Fruit fly (Drosophila melanogaster) whole organism, pupa: ENCODE measurements around the gene CG5167.

Source experiments
- CG10348 ChIP-seq: fragments of 200-800 bp; sonication (Bioruptor generic); IDR thresholded peaks from 2 replicates; pipeline ENCODE4 v1.3.6; 2022; ENCODE audit warnings: missing biosample characterization, missing genetic modification characterization
- CG12605 ChIP-seq: fragments of 200-800 bp; sonication (Bioruptor generic); IDR thresholded peaks from 2 replicates; pipeline ENCODE4 v1.3.6; 2022; ENCODE audit warnings: missing biosample characterization, missing genetic modification characterization
- CG13204 ChIP-seq: fragments of 200-800 bp; sonication (Bioruptor generic); optimal IDR thresholded peaks from 2 replicates; lab custom pipeline; 2018; ENCODE audit warnings: missing biosample characterization, mild to moderate bottlenecking, missing genetic modification characterization, moderate library complexity
- CG14655 ChIP-seq: fragments of 200-800 bp; sonication (Bioruptor generic); optimal IDR thresholded peaks from 3 replicates; lab custom pipeline; 2017; ENCODE audit warnings: mild to moderate bottlenecking, missing biosample characterization, missing genetic modification reagents, missing genetic modification characterization
- CG15710 ChIP-seq: fragments of 200-800 bp; sonication (Bioruptor generic); optimal IDR thresholded peaks from 2 replicates; lab custom pipeline; 2018; ENCODE audit warnings: missing biosample characterization, mild to moderate bottlenecking, missing genetic modification characterization, moderate library complexity
- CG17806 ChIP-seq: fragments of 200-800 bp; sonication (Bioruptor generic); optimal IDR thresholded peaks from 2 replicates; lab custom pipeline; 2018; ENCODE audit warnings: missing biosample characterization, mild to moderate bottlenecking, missing genetic modification characterization, moderate library complexity
- CG32121 ChIP-seq: fragments of 200-800 bp; sonication (Bioruptor generic); IDR thresholded peaks from 2 replicates; pipeline ENCODE4 v1.3.6; 2022; ENCODE audit warnings: missing biosample characterization, missing genetic modification characterization
- CG34367 ChIP-seq: fragments of 200-800 bp; sonication (Bioruptor generic); optimal IDR thresholded peaks from 2 replicates; lab custom pipeline; 2018; ENCODE audit warnings: missing biosample characterization, mild to moderate bottlenecking, missing genetic modification characterization
- CG4496 ChIP-seq: fragments of 200-800 bp; sonication (Bioruptor generic); IDR thresholded peaks from 3 replicates; pipeline ENCODE4 v1.3.6; 2022; ENCODE audit warnings: missing biosample characterization, missing genetic modification characterization
- CG8159 ChIP-seq: fragments of 200-800 bp; sonication (Bioruptor generic); optimal IDR thresholded peaks from 3 replicates; lab custom pipeline; 2018; ENCODE audit warnings: missing biosample characterization, mild to moderate bottlenecking, missing genetic modification characterization, moderate library complexity
- CG8301 ChIP-seq: fragments of 200-800 bp; sonication (Bioruptor generic); optimal IDR thresholded peaks from 2 replicates; lab custom pipeline; 2018; ENCODE audit warnings: missing biosample characterization, mild to moderate bottlenecking, missing genetic modification characterization
- CG9948 ChIP-seq: fragments of 200-800 bp; sonication (Bioruptor generic); optimal IDR thresholded peaks from 2 replicates; lab custom pipeline; 2018; ENCODE audit warnings: missing biosample characterization, mild to moderate bottlenecking, missing genetic modification characterization, moderate library complexity
- D1 ChIP-seq: fragments of 200-800 bp; sonication (Bioruptor generic); optimal IDR thresholded peaks from 2 replicates; lab custom pipeline; 2018; ENCODE audit warnings: missing biosample characterization, mild to moderate bottlenecking, missing genetic modification characterization, moderate library complexity
- EcR ChIP-seq: fragments of 200-800 bp; sonication (Bioruptor generic); optimal IDR thresholded peaks from 3 replicates; lab custom pipeline; 2019; ENCODE audit warnings: missing biosample characterization, missing genetic modification characterization, mild to moderate bottlenecking, moderate library complexity, missing genetic modification reagents
- Ets98B ChIP-seq: fragments of 200-800 bp; sonication (Bioruptor generic); IDR thresholded peaks from 2 replicates; pipeline ENCODE4 v1.3.6; 2022; ENCODE audit warnings: missing biosample characterization, missing genetic modification characterization
- Pif1A ChIP-seq: fragments of 200-800 bp; sonication (Bioruptor generic); optimal IDR thresholded peaks from 3 replicates; lab custom pipeline; 2016; ENCODE audit warnings: missing biosample characterization, missing genetic modification characterization
- Pif1B ChIP-seq: fragments of 200-800 bp; sonication (Bioruptor generic); optimal IDR thresholded peaks from 3 replicates; lab custom pipeline; 2016; ENCODE audit warnings: missing biosample characterization, missing genetic modification characterization
- Snoo ChIP-seq: fragments of 200-800 bp; sonication (Bioruptor generic); optimal IDR thresholded peaks from 3 replicates; lab custom pipeline; 2017; ENCODE audit warnings: missing biosample characterization, mild to moderate bottlenecking, missing genetic modification characterization, inconsistent platforms
- fd96Ca ChIP-seq: fragments of 200-800 bp; sonication (Bioruptor generic); IDR thresholded peaks from 3 replicates; pipeline ENCODE4 v1.3.6; 2022; ENCODE audit warnings: missing biosample characterization, missing genetic modification characterization
- gl ChIP-seq: fragments of 200-800 bp; sonication (Bioruptor generic); optimal IDR thresholded peaks from 2 replicates; lab custom pipeline; 2018; ENCODE audit warnings: missing biosample characterization, mild to moderate bottlenecking, missing genetic modification characterization
- rn ChIP-seq: fragments of 200-800 bp; sonication (Bioruptor generic); IDR thresholded peaks from 2 replicates; pipeline ENCODE4 v1.3.6; 2022; ENCODE audit warnings: missing biosample characterization, missing genetic modification characterization

The CG5167 gene

dm6 chr3R:12422379-12422975, 16.1 kb downstream of the CG5167 start, which contains the start of the genes Scgbeta and CG17202:
Gene Scgbeta (minus strand): TSS chr3R:12422429.
Gene CG17202 (plus strand): TSS chr3R:12422768.
- no peak for TF ChIP-seq CG15710 (tag; lab: Kevin White, UChicago)
- TF ChIP-seq CG32121 (GFP tag; lab: Robert Waterston, UW): no peak
- peak; percentile 22; the same call in 1 of the 2 replicates for TF ChIP-seq Ets98B (GFP tag; lab: Robert Waterston, UW)
- no peak for TF ChIP-seq CG14655
- TF ChIP-seq CG8301: no peak
- no peak for TF ChIP-seq CG8159

- TF ChIP-seq EcR (GFP tag; lab: Kevin White, UChicago): peak; percentile 2
- TF ChIP-seq Ets98B (GFP tag; lab: Robert Waterston, UW): no peak
Observed at dm6 chr3R:12423997-12424396, 17.7 kb downstream of the CG5167 start.

dm6 chr3R:12425510-12426309, 19.4 kb downstream of the CG5167 start, which contains the start of gene Pp1-87B:
Gene Pp1-87B (minus strand): TSS chr3R:12425917.
- TF ChIP-seq CG8301: no peak
- no peak for TF ChIP-seq CG14655
- TF ChIP-seq Snoo (tag; lab: Kevin White, UChicago): peak; percentile 31
- peak; percentile 10 for TF ChIP-seq CG15710 (tag; lab: Kevin White, UChicago)
- no peak for TF ChIP-seq fd96Ca

dm6 chr3R:12426310-12426653, 19.9 kb downstream of the CG5167 start, which contains the start of gene NANS:
Gene NANS (plus strand): TSS chr3R:12426578.
- TF ChIP-seq gl (tag; lab: Kevin White, UChicago) (no peak), Ets98B (GFP tag; lab: Robert Waterston, UW) (no peak), CG8301 (no peak), CG9948 (tag; lab: Kevin White, UChicago) (no peak), CG8159 (no peak), fd96Ca (no peak), rn (no peak), CG15710 (tag; lab: Kevin White, UChicago) (no peak), CG4496 (GFP tag; lab: Robert Waterston, UW) (no peak), Pif1A (GFP tag; lab: Kevin White, UChicago) (no peak), CG14655 (no peak), CG17806 (tag; lab: Kevin White, UChicago) (no peak), CG10348 (no peak), D1 (tag; lab: Kevin White, UChicago) (no peak), Pif1B (no peak), CG32121 (GFP tag; lab: Robert Waterston, UW) (no peak), CG13204 (GFP tag; lab: Kevin White, UChicago) (no peak), CG12605 (no peak), EcR (GFP tag; lab: Kevin White, UChicago) (no peak)

- no peak for TF ChIP-seq CG12605
Observed at dm6 chr3R:12429120-12429610, 22.8 kb downstream of the CG5167 start, which contains the start of the genes CG5641 and CG5245. Gene CG5641 (minus strand): TSS chr3R:12429282. Gene CG5245 (plus strand): TSS chr3R:12429560.

- TF ChIP-seq gl (tag; lab: Kevin White, UChicago) (no peak), CG10348 (no peak), CG15710 (tag; lab: Kevin White, UChicago) (peak; percentile 9), CG14655 (no peak), CG9948 (tag; lab: Kevin White, UChicago) (peak; percentile 16)
Observed at dm6 chr3R:12431030-12431489, 24.7 kb downstream of the CG5167 start, which contains the start of gene Prosalpha2. Gene Prosalpha2 (plus strand): TSS chr3R:12431321.

- TF ChIP-seq CG9948 (tag; lab: Kevin White, UChicago) (peak; percentile 41), CG15710 (tag; lab: Kevin White, UChicago) (peak; percentile 63), CG32121 (GFP tag; lab: Robert Waterston, UW) (0 out of 2 replicates have a peak, but pooled peaks have one; percentile 29), CG14655 (no peak), CG12605 (no peak), Pif1A (GFP tag; lab: Kevin White, UChicago) (no peak), EcR (GFP tag; lab: Kevin White, UChicago) (no peak), CG4496 (GFP tag; lab: Robert Waterston, UW) (no peak), CG10348 (no peak), Snoo (tag; lab: Kevin White, UChicago) (peak; percentile 32), CG8301 (no peak), rn (no peak), gl (tag; lab: Kevin White, UChicago) (no peak), CG13204 (GFP tag; lab: Kevin White, UChicago) (no peak), Ets98B (GFP tag; lab: Robert Waterston, UW) (no peak), CG17806 (tag; lab: Kevin White, UChicago) (peak; percentile 35), fd96Ca (no peak), D1 (tag; lab: Kevin White, UChicago) (no peak), CG8159 (no peak), CG34367 (no peak), Pif1B (no peak)
Observed at dm6 chr3R:12433764-12434163, 27.4 kb downstream of the CG5167 start, which contains the start of the genes Aos1 and Srlp. Gene Aos1 (minus strand): TSS chr3R:12433822. Gene Srlp (plus strand): TSS chr3R:12434098.
